Worm (Caenorhabditis elegans) whole organism, L4/young adult: ENCODE data around the gene srw-120.

Experiments
- W03F9.2 ChIP-seq: fragments of 150-350 bp; optimal IDR thresholded peaks from 2 replicates; lab custom pipeline; 2014; ENCODE audit warnings: missing biosample characterization, missing genetic modification characterization
- dao-5 ChIP-seq: sonication (generic microtip); optimal IDR thresholded peaks from 2 replicates; lab custom pipeline; 2016; ENCODE audit warnings: missing genotype, missing genetic modification characterization, moderate library complexity, missing compliant biosample characterization
- him-1 ChIP-seq: sonication (generic microtip); optimal IDR thresholded peaks from 2 replicates; lab custom pipeline; 2016; ENCODE audit warnings: missing genotype, missing genetic modification reagents, missing genetic modification characterization, missing compliant biosample characterization

Gene srw-120

ce11 chrV:2996105-2996504 is at the start of gene srw-120:
TSS of gene srw-120 (minus strand) at chrV:2996205.
- TF ChIP-seq W03F9.2 (no peak), dao-5 (no peak), him-1 (tag; lab: Kevin White, UChicago) (no peak)

ce11 chrV:3044837-3045236 is 48.8 kb upstream of the srw-120 start, which contains the start of gene F59D6.1:
TSS of gene F59D6.1 (plus strand) at chrV:3045137.
- TF ChIP-seq W03F9.2 (no peak), him-1 (tag; lab: Kevin White, UChicago) (no peak), dao-5 (no peak)

ce11 chrV:3040930-3041329 is 44.9 kb upstream of the srw-120 start:
- TF ChIP-seq him-1 (tag; lab: Kevin White, UChicago) (no peak), dao-5 (no peak), W03F9.2 (no peak)

- no peak for TF ChIP-seq him-1 (tag; lab: Kevin White, UChicago)
- no peak for TF ChIP-seq dao-5
- no peak for TF ChIP-seq W03F9.2
These were observed 43.3 kb upstream of the srw-120 start, which contains the start of gene chpf-2 for ce11 chrV:3039282-3039681. TSS of gene chpf-2 (minus strand) at chrV:3039382.

- no peak for TF ChIP-seq dao-5
- no peak for TF ChIP-seq him-1 (tag; lab: Kevin White, UChicago)
- TF ChIP-seq W03F9.2, result no peak
These were observed 42.1 kb upstream of the srw-120 start for ce11 chrV:3038058-3038457.

- no peak for TF ChIP-seq dao-5
- TF ChIP-seq him-1 (tag; lab: Kevin White, UChicago), result no peak
- no peak for TF ChIP-seq W03F9.2
These were observed 38.2 kb upstream of the srw-120 start, which contains the start of gene srw-8 for ce11 chrV:3034236-3034635. TSS of gene srw-8 (minus strand) at chrV:3034336.

ce11 chrV:3032343-3032742 is 36.3 kb upstream of the srw-120 start, which contains the start of gene irld-38:
TSS of gene irld-38 (minus strand) at chrV:3032443.
- TF ChIP-seq him-1 (tag; lab: Kevin White, UChicago) (no peak), W03F9.2 (no peak), dao-5 (no peak)

- TF ChIP-seq W03F9.2 (no peak), him-1 (tag; lab: Kevin White, UChicago) (no peak), dao-5 (no peak)
These were observed 32.2 kb upstream of the srw-120 start, which contains the start of gene asp-7 for ce11 chrV:3028205-3028604. TSS of gene asp-7 (plus strand) at chrV:3028285.

ce11 chrV:3024274-3024673 is 28.3 kb upstream of the srw-120 start, which contains the start of gene asp-8:
TSS of gene asp-8 (plus strand) at chrV:3024549.
- TF ChIP-seq dao-5 (no peak), him-1 (tag; lab: Kevin White, UChicago) (no peak), W03F9.2 (no peak)

- no peak for TF ChIP-seq dao-5
- no peak for TF ChIP-seq W03F9.2
- no peak for TF ChIP-seq him-1 (tag; lab: Kevin White, UChicago)
These were observed 25.3 kb upstream of the srw-120 start, which contains the start of gene irld-12 for ce11 chrV:3021306-3021705. TSS of gene irld-12 (minus strand) at chrV:3021406.

- TF ChIP-seq him-1 (tag; lab: Kevin White, UChicago), result no peak
- no peak for TF ChIP-seq dao-5
- no peak for TF ChIP-seq W03F9.2
These were observed 21.9 kb upstream of the srw-120 start for ce11 chrV:3017930-3018329.

- no peak for TF ChIP-seq him-1 (tag; lab: Kevin White, UChicago)
These were observed 18.2 kb upstream of the srw-120 start, which contains the start of gene K12D9.1 for ce11 chrV:3014185-3014584. TSS of gene K12D9.1 (plus strand) at chrV:3014485.

- TF ChIP-seq W03F9.2 (no peak), him-1 (tag; lab: Kevin White, UChicago) (no peak), dao-5 (no peak)
These were observed 15.4 kb upstream of the srw-120 start, which contains the start of gene srw-135 for ce11 chrV:3011394-3011793. TSS of gene srw-135 (minus strand) at chrV:3011494.

ce11 chrV:3010468-3010867 is 14.5 kb upstream of the srw-120 start, which contains the start of gene srw-136:
TSS of gene srw-136 (minus strand) at chrV:3010568.
- TF ChIP-seq dao-5, result no peak
- no peak for TF ChIP-seq him-1 (tag; lab: Kevin White, UChicago)
- TF ChIP-seq W03F9.2, result no peak

- no peak for TF ChIP-seq him-1 (tag; lab: Kevin White, UChicago)
- TF ChIP-seq dao-5, result no peak
- TF ChIP-seq W03F9.2, result no peak
These were observed 10.0 kb upstream of the srw-120 start, which contains the start of gene srw-112 for ce11 chrV:3005964-3006363. TSS of gene srw-112 (minus strand) at chrV:3006064.

ce11 chrV:2999736-3000135 is 3.7 kb upstream of the srw-120 start, which contains the start of gene srw-119:
TSS of gene srw-119 (minus strand) at chrV:2999836.
- no peak for TF ChIP-seq dao-5
- TF ChIP-seq W03F9.2, result no peak
- TF ChIP-seq him-1 (tag; lab: Kevin White, UChicago), result no peak
